Fruit fly (Drosophila melanogaster) whole organism, embryonic: ENCODE data around the gene alpha-Est3.

ENCODE experiments used
- Adf1 ChIP-seq: fragments of 200-800 bp; sonication (Bioruptor generic); IDR thresholded peaks from 2 replicates; pipeline ENCODE4 v1.3.6; 2022; ENCODE audit warnings: missing biosample characterization, missing genetic modification characterization
- Asciz ChIP-seq: fragments of 200-800 bp; sonication (Bioruptor generic); optimal IDR thresholded peaks from 2 replicates; lab custom pipeline; 2017; ENCODE audit warnings: missing biosample characterization, mild to moderate bottlenecking, missing genetic modification characterization, missing genetic modification reagents
- Atf6 ChIP-seq: fragments of 200-800 bp; sonication (Bioruptor generic); IDR thresholded peaks from 2 replicates; pipeline ENCODE4 v1.3.6; 2022; ENCODE audit warnings: missing biosample characterization, missing genetic modification characterization
- CG1024 ChIP-seq: fragments of 200-800 bp; sonication (Bioruptor generic); IDR thresholded peaks from 2 replicates; pipeline ENCODE4 v1.3.6; 2022; ENCODE audit warnings: missing biosample characterization, missing genetic modification characterization
- CG11247 ChIP-seq: fragments of 200-800 bp; sonication (Bioruptor generic); IDR thresholded peaks from 2 replicates; pipeline ENCODE4 v1.3.6; 2022; ENCODE audit warnings: missing biosample characterization, missing genetic modification characterization
- CG12155 ChIP-seq: fragments of 200-800 bp; sonication (Bioruptor generic); optimal IDR thresholded peaks from 3 replicates; lab custom pipeline; 2016; ENCODE audit warnings: missing biosample characterization, missing genetic modification characterization
- CG12299 ChIP-seq: fragments of 200-800 bp; sonication (Bioruptor generic); optimal IDR thresholded peaks from 2 replicates; lab custom pipeline; 2018; ENCODE audit warnings: missing biosample characterization, mild to moderate bottlenecking, missing genetic modification characterization
- CG12659 ChIP-seq: fragments of 200-800 bp; sonication (Bioruptor generic); optimal IDR thresholded peaks from 3 replicates; lab custom pipeline; 2017; ENCODE audit warnings: mild to moderate bottlenecking, missing biosample characterization, missing genetic modification reagents, missing genetic modification characterization
- CG13624 ChIP-seq: fragments of 200-800 bp; sonication (Bioruptor generic); optimal IDR thresholded peaks from 2 replicates; lab custom pipeline; 2016; ENCODE audit warnings: missing biosample characterization, missing genetic modification characterization
- CG15269 ChIP-seq: fragments of 200-800 bp; sonication (Bioruptor generic); optimal IDR thresholded peaks from 2 replicates; lab custom pipeline; 2018; ENCODE audit warnings: missing biosample characterization, mild to moderate bottlenecking, missing genetic modification characterization, moderate library complexity
- CG15479 ChIP-seq: fragments of 200-800 bp; sonication (Bioruptor generic); optimal IDR thresholded peaks from 3 replicates; lab custom pipeline; 2019; ENCODE audit warnings: missing biosample characterization, mild to moderate bottlenecking, missing genetic modification characterization, moderate library complexity
- CG15696 ChIP-seq: fragments of 200-800 bp; sonication (Bioruptor generic); optimal IDR thresholded peaks from 2 replicates; lab custom pipeline; 2019; ENCODE audit warnings: missing biosample characterization, mild to moderate bottlenecking, missing genetic modification characterization, moderate library complexity
- CG1602 ChIP-seq: fragments of 200-800 bp; sonication (Bioruptor generic); optimal IDR thresholded peaks from 3 replicates; lab custom pipeline; 2016; ENCODE audit warnings: missing biosample characterization, missing genetic modification characterization
- CG17802 ChIP-seq: fragments of 200-800 bp; sonication (Bioruptor generic); optimal IDR thresholded peaks from 2 replicates; lab custom pipeline; 2018; ENCODE audit warnings: missing biosample characterization, mild to moderate bottlenecking, missing genetic modification characterization, moderate library complexity
- CG1832 ChIP-seq: fragments of 200-800 bp; sonication (Bioruptor generic); optimal IDR thresholded peaks from 2 replicates; lab custom pipeline; 2017; ENCODE audit warnings: missing biosample characterization, mild to moderate bottlenecking, missing genetic modification characterization, inconsistent platforms
- CG30431 ChIP-seq: fragments of 200-800 bp; sonication (Bioruptor generic); optimal IDR thresholded peaks from 2 replicates; lab custom pipeline; 2017; ENCODE audit warnings: missing biosample characterization, missing genetic modification characterization
- CG34376 ChIP-seq: fragments of 200-800 bp; sonication (Bioruptor generic); optimal IDR thresholded peaks from 2 replicates; lab custom pipeline; 2018; ENCODE audit warnings: missing biosample characterization, mild to moderate bottlenecking, missing genetic modification characterization
- CG34422 ChIP-seq: fragments of 200-800 bp; sonication (Bioruptor generic); IDR thresholded peaks from 3 replicates; pipeline ENCODE4 v1.3.6; 2022; ENCODE audit warnings: missing biosample characterization, missing genetic modification characterization
- CG3995 ChIP-seq: fragments of 200-800 bp; sonication (Bioruptor generic); optimal IDR thresholded peaks from 3 replicates; lab custom pipeline; 2016; ENCODE audit warnings: missing biosample characterization, missing genetic modification characterization
- CG4424 ChIP-seq: fragments of 200-800 bp; sonication (Bioruptor generic); optimal IDR thresholded peaks from 3 replicates; lab custom pipeline; 2016; ENCODE audit warnings: missing biosample characterization, missing genetic modification characterization
- CG5245 ChIP-seq: fragments of 200-800 bp; sonication (Bioruptor generic); optimal IDR thresholded peaks from 3 replicates; lab custom pipeline; 2016; ENCODE audit warnings: missing biosample characterization, missing genetic modification characterization
- CG5953 ChIP-seq: fragments of 200-800 bp; sonication (Bioruptor generic); IDR thresholded peaks from 2 replicates; pipeline ENCODE4 v1.3.6; 2022; ENCODE audit warnings: missing biosample characterization, missing genetic modification characterization
- CG7928 ChIP-seq: fragments of 200-800 bp; sonication (Bioruptor generic); optimal IDR thresholded peaks from 2 replicates; lab custom pipeline; 2017; ENCODE audit warnings: missing biosample characterization, mild to moderate bottlenecking, missing genetic modification characterization
- CG9817 ChIP-seq: fragments of 200-800 bp; sonication (Bioruptor generic); optimal IDR thresholded peaks from 2 replicates; lab custom pipeline; 2018; ENCODE audit warnings: missing biosample characterization, mild to moderate bottlenecking, missing genetic modification characterization, moderate library complexity
- Dbx ChIP-seq: fragments of 200-800 bp; sonication (Bioruptor generic); IDR thresholded peaks from 3 replicates; pipeline ENCODE4 v1.3.6; 2022; ENCODE audit warnings: missing biosample characterization, missing genetic modification characterization
- Doc2 ChIP-seq: fragments of 200-800 bp; sonication (Bioruptor generic); IDR thresholded peaks from 2 replicates; pipeline ENCODE4 v1.3.6; 2022; ENCODE audit warnings: missing biosample characterization, missing genetic modification characterization
- E2f2 ChIP-seq: fragments of 200-800 bp; sonication (Bioruptor generic); IDR thresholded peaks from 2 replicates; pipeline ENCODE4 v1.3.6; 2022; ENCODE audit warnings: missing biosample characterization, missing genetic modification characterization
- Ets97D ChIP-seq: fragments of 200-800 bp; sonication (Bioruptor generic); optimal IDR thresholded peaks from 3 replicates; lab custom pipeline; 2016; ENCODE audit warnings: missing biosample characterization, missing genetic modification characterization
- Fer2 ChIP-seq: fragments of 200-800 bp; sonication (Bioruptor generic); optimal IDR thresholded peaks from 2 replicates; lab custom pipeline; 2018; ENCODE audit warnings: missing biosample characterization, mild to moderate bottlenecking, missing genetic modification characterization, moderate library complexity
- GATAe ChIP-seq: fragments of 200-800 bp; sonication (Bioruptor generic); conservative IDR thresholded peaks from 2 replicates; pipeline ENCODE4 v1.3.6; 2022; ENCODE audit warnings: missing biosample characterization, missing genetic modification characterization
- HLH4C ChIP-seq: fragments of 200-800 bp; sonication (Bioruptor generic); IDR thresholded peaks from 3 replicates; pipeline ENCODE4 v1.3.6; 2022; ENCODE audit warnings: missing biosample characterization, missing genetic modification characterization; ENCODE audit not compliant: partially characterized antibody
- HLH54F ChIP-seq: fragments of 200-800 bp; sonication (Bioruptor generic); optimal IDR thresholded peaks from 3 replicates; lab custom pipeline; 2016; ENCODE audit warnings: missing biosample characterization, missing genetic modification characterization
- MESR4 ChIP-seq: fragments of 200-800 bp; sonication (Bioruptor generic); optimal IDR thresholded peaks from 2 replicates; lab custom pipeline; 2018; ENCODE audit warnings: missing biosample characterization, mild to moderate bottlenecking, missing genetic modification characterization, moderate library complexity
- NFAT ChIP-seq: fragments of 200-800 bp; sonication (Bioruptor generic); IDR thresholded peaks from 2 replicates; pipeline ENCODE4 v1.3.6; 2022; ENCODE audit warnings: missing biosample characterization, missing genetic modification characterization
- Nf-YB ChIP-seq: fragments of 200-800 bp; sonication (Bioruptor generic); optimal IDR thresholded peaks from 3 replicates; lab custom pipeline; 2019; ENCODE audit warnings: missing biosample characterization, mild to moderate bottlenecking, missing genetic modification characterization, moderate library complexity
- Oli ChIP-seq: fragments of 200-800 bp; sonication (Bioruptor generic); optimal IDR thresholded peaks from 2 replicates; lab custom pipeline; 2018; ENCODE audit warnings: missing biosample characterization, mild to moderate bottlenecking, missing genetic modification characterization, moderate library complexity
- Sox100B ChIP-seq: fragments of 200-800 bp; sonication (Bioruptor generic); optimal IDR thresholded peaks from 3 replicates; lab custom pipeline; 2018; ENCODE audit warnings: missing biosample characterization, mild to moderate bottlenecking, missing genetic modification characterization
- Usf ChIP-seq: fragments of 200-800 bp; sonication (Bioruptor generic); optimal IDR thresholded peaks from 2 replicates; lab custom pipeline; 2017; ENCODE audit warnings: missing genotype, missing biosample characterization, missing genetic modification characterization
- chn ChIP-seq: fragments of 200-800 bp; sonication (Bioruptor generic); optimal IDR thresholded peaks from 2 replicates; lab custom pipeline; 2016; ENCODE audit warnings: missing biosample characterization, missing genetic modification characterization
- da ChIP-seq: fragments of 200-800 bp; sonication (Bioruptor generic); optimal IDR thresholded peaks from 2 replicates; lab custom pipeline; 2016; ENCODE audit warnings: missing biosample characterization, missing genetic modification characterization
- dati ChIP-seq: fragments of 200-800 bp; sonication (Bioruptor generic); IDR thresholded peaks from 2 replicates; pipeline ENCODE4 v1.3.6; 2022; ENCODE audit warnings: missing biosample characterization, missing genetic modification characterization
- ewg ChIP-seq: fragments of 200-800 bp; sonication (Bioruptor generic); optimal IDR thresholded peaks from 3 replicates; lab custom pipeline; 2017; ENCODE audit warnings: mild to moderate bottlenecking, missing biosample characterization, missing genetic modification reagents, missing genetic modification characterization
- gfzf ChIP-seq: fragments of 200-800 bp; sonication (Bioruptor generic); optimal IDR thresholded peaks from 2 replicates; lab custom pipeline; 2016; ENCODE audit warnings: missing biosample characterization, mild to moderate bottlenecking, missing genetic modification characterization, moderate library complexity
- h ChIP-seq: fragments of >200 bp; optimal IDR thresholded peaks from 2 replicates; lab custom pipeline; 2017
- pita ChIP-seq: fragments of 200-800 bp; sonication (Bioruptor generic); optimal IDR thresholded peaks from 2 replicates; lab custom pipeline; 2017; ENCODE audit warnings: missing biosample characterization, mild to moderate bottlenecking, missing genetic modification characterization
- pzg ChIP-seq: fragments of 200-800 bp; sonication (Bioruptor generic); optimal IDR thresholded peaks from 3 replicates; lab custom pipeline; 2018; ENCODE audit warnings: missing biosample characterization, mild to moderate bottlenecking, missing genetic modification characterization, moderate library complexity
- sd ChIP-seq: fragments of 200-800 bp; sonication (Bioruptor generic); optimal IDR thresholded peaks from 3 replicates; lab custom pipeline; 2018; ENCODE audit warnings: missing biosample characterization, mild to moderate bottlenecking, missing genetic modification characterization, moderate library complexity
- shn ChIP-seq: fragments of 200-800 bp; sonication (Bioruptor generic); optimal IDR thresholded peaks from 3 replicates; lab custom pipeline; 2016; ENCODE audit warnings: missing biosample characterization, missing genetic modification characterization
- trem ChIP-seq: fragments of 200-800 bp; optimal IDR thresholded peaks from 3 replicates; lab custom pipeline; 2019; ENCODE audit warnings: missing biosample characterization, mild to moderate bottlenecking, missing genetic modification characterization, moderate library complexity
- unpg ChIP-seq: fragments of 200-800 bp; sonication (Bioruptor generic); optimal IDR thresholded peaks from 3 replicates; lab custom pipeline; 2018; ENCODE audit warnings: missing biosample characterization, mild to moderate bottlenecking, missing genetic modification characterization, moderate library complexity
- usp ChIP-seq: fragments of >200 bp; optimal IDR thresholded peaks from 2 replicates; lab custom pipeline; 2017; ENCODE audit warnings: missing biosample characterization, missing genetic modification characterization
- wdn ChIP-seq: fragments of 200-800 bp; sonication (Bioruptor generic); IDR thresholded peaks from 2 replicates; pipeline ENCODE4 v1.3.6; 2022; ENCODE audit warnings: missing biosample characterization, missing genetic modification characterization

The alpha-Est3 gene

DNA sequence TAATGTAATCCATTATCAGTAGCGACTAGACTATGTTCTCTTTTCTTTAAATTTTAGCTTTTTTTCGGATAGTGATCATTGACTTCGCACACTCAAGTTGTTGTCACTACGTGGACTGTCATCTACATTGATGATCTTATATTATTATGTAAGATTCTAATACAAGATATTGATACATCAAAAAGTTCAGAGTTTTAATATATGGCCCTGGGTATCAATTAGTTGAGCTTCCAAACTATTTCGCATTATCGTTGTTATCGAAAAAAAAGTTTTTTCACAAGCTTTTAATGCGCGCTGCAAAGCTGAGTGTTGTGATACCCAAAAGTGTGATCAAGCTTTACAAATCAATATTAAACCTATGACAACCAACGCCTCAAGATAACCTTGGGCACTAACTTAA, 49.3 kb downstream of the alpha-Est3 start (continued):
- peak; percentile 12 for TF ChIP-seq CG12659 (GFP tag; lab: Kevin White, UChicago)
- no peak for TF ChIP-seq dati
- peak; percentile 33 for TF ChIP-seq Oli (tag; lab: Kevin White, UChicago)
- TF ChIP-seq CG5953 (GFP tag; lab: Robert Waterston, UW) = peak; percentile 52; the same call in 1 of the 2 replicates
- TF ChIP-seq pzg (GFP tag; lab: Kevin White, UChicago) = peak; percentile 27
- no peak for TF ChIP-seq Doc2 (GFP tag; lab: Robert Waterston, UW)
- TF ChIP-seq CG4424 (GFP tag; lab: Kevin White, UChicago) = peak; percentile 16
- no peak for TF ChIP-seq CG9817 (tag; lab: Kevin White, UChicago)
- peak; percentile 23 for TF ChIP-seq unpg
- TF ChIP-seq CG11247 (GFP tag; lab: Robert Waterston, UW) = no peak
- no peak for TF ChIP-seq CG5245 (GFP tag; lab: Kevin White, UChicago)
- no peak for TF ChIP-seq Asciz
- TF ChIP-seq CG30431 (GFP tag; lab: Kevin White, UChicago) = no peak
- TF ChIP-seq usp (GFP tag; lab: Kevin White, UChicago) = no peak
- peak; percentile 53; the same call in 1 of the 2 replicates for TF ChIP-seq NFAT (GFP tag; lab: Robert Waterston, UW)
- TF ChIP-seq Usf = no peak
- no peak for TF ChIP-seq trem (tag; lab: Kevin White, UChicago)
- TF ChIP-seq CG15696 = no peak
- no peak for TF ChIP-seq da (GFP tag; lab: Kevin White, UChicago)
- TF ChIP-seq CG34422 (GFP tag; lab: Robert Waterston, UW) = 0 out of 3 replicates have a peak, but pooled peaks have one; percentile 11
- no peak for TF ChIP-seq ewg (GFP tag; lab: Kevin White, UChicago)
- peak; percentile 32 for TF ChIP-seq CG13624 (GFP tag; lab: Kevin White, UChicago)
- TF ChIP-seq CG12155 (GFP tag; lab: Kevin White, UChicago) = no peak
- TF ChIP-seq E2f2 = 0 out of 2 replicates have a peak, but pooled peaks have one; percentile 8
- peak; percentile 24 for TF ChIP-seq CG1602 (GFP tag; lab: Kevin White, UChicago)
- no peak for TF ChIP-seq wdn (GFP tag; lab: Robert Waterston, UW)
- no peak for TF ChIP-seq chn (GFP tag; lab: Kevin White, UChicago)
- TF ChIP-seq pita (GFP tag; lab: Kevin White, UChicago) = no peak
- 0 out of 2 replicates have a peak, but pooled peaks have one; percentile 15 for TF ChIP-seq GATAe
- no peak for TF ChIP-seq CG1832 (GFP tag; lab: Kevin White, UChicago)
- 0 out of 2 replicates have a peak, but pooled peaks have one; percentile 39 for TF ChIP-seq Atf6
- peak; percentile 41 for TF ChIP-seq CG15269
- TF ChIP-seq Dbx (GFP tag; lab: Robert Waterston, UW) = no peak
- no peak for TF ChIP-seq h
- peak; percentile 6 for TF ChIP-seq gfzf
- no peak for TF ChIP-seq Fer2 (tag; lab: Kevin White, UChicago)
- no peak for TF ChIP-seq sd
- 0 out of 2 replicates have a peak, but pooled peaks have one; percentile 28 for TF ChIP-seq CG1024 (GFP tag; lab: Robert Waterston, UW)
- TF ChIP-seq HLH54F = no peak
- no peak for TF ChIP-seq Adf1
- peak; percentile 9 for TF ChIP-seq CG7928 (GFP tag; lab: Kevin White, UChicago)
- TF ChIP-seq Sox100B = no peak
- TF ChIP-seq CG12299 = no peak
- TF ChIP-seq HLH4C (GFP tag; lab: Robert Waterston, UW) = peak; percentile 91
- no peak for TF ChIP-seq CG3995 (GFP tag; lab: Kevin White, UChicago)
- TF ChIP-seq Ets97D = no peak
- no peak for TF ChIP-seq MESR4 (GFP tag; lab: Kevin White, UChicago)
- TF ChIP-seq CG34376 (GFP tag; lab: Kevin White, UChicago) = no peak
- TF ChIP-seq Nf-YB (GFP tag; lab: Kevin White, UChicago) = no peak
- no peak for TF ChIP-seq CG15479 (GFP tag; lab: Kevin White, UChicago)
- TF ChIP-seq CG17802 (tag; lab: Kevin White, UChicago) = no peak
- no peak for TF ChIP-seq shn
